Worm (Caenorhabditis elegans): ENCODE measurements around the gene T22D1.5.

DNA sequence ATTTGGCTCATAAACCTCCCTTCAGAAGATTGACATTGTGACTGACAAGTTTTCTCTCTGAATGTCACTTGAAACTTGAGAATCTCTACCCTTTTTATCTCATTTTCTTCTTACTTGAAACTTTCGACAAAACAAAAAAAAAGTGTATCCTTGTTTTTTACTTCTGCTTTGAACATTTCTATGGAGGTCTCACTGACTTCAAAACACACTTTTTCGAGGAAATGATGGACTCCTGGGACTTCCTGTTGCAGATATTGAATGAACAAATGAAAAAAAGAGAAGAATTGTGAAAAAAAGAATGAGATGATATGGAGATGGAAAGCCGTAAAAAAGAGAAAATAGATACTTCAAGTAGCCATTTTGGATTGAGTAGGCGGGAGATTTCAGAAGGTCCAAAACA lies 37.4 kb downstream of the T22D1.5 start:
- TF ChIP-seq daf-12 (tag; optimal IDR thresholded peaks at IDR 0.05) (no peak), nhr-12 (tag; optimal IDR thresholded peaks at IDR 0.05) (no peak), nhr-237 (tag; optimal IDR thresholded peaks at IDR 0.05) (no peak), unc-39 (tag; optimal IDR thresholded peaks at IDR 0.05) (no peak)

Data from whole organism, L3 larva.